ENCODE assay signal across 4 fruit fly cellular contexts in genomic region chr3L:19073029-19073908, dm6.
TF ChIP-seq lines count a peak whose summit lies in the region.

No protein-coding gene starts in this region.

- TF ChIP-seq CTCF in whole organism, embryonic (GFP tag; optimal IDR thresholded peaks at IDR 0.05; lab: Kevin White, UChicago): no peak

TF ChIP-seq in whole organism, adult, 20 proteins besides CTCF, POLR2A, EP300 and RAD21:
- TF ChIP-seq pad (GFP tag; optimal IDR thresholded peaks at IDR 0.05; lab: Kevin White, UChicago) (no peak), Mnt (GFP tag; optimal IDR thresholded peaks at IDR 0.05; lab: Kevin White, UChicago) (peak; percentile 32), cnc (optimal IDR thresholded peaks at IDR 0.05; lab: Kevin White, UChicago) (no peak), CG33017 (tag; optimal IDR thresholded peaks at IDR 0.05; lab: Kevin White, UChicago) (no peak), cic (GFP tag; optimal IDR thresholded peaks at IDR 0.05; lab: Kevin White, UChicago) (peak; percentile 75), CG12768 (GFP tag; optimal IDR thresholded peaks at IDR 0.05; lab: Kevin White, UChicago) (peak; percentile 31), kay (GFP tag; lab: Kevin White, UChicago; ENCODE audit: borderline replicate concordance) (no peak), Clk (GFP tag; optimal IDR thresholded peaks at IDR 0.05; lab: Kevin White, UChicago) (no peak)
TF ChIP-seq in whole organism, adult: peak in this region for 3.

TF ChIP-seq in whole organism, embryonic, 481 proteins besides CTCF, POLR2A, EP300 and RAD21 (continues in another document):
- TF ChIP-seq CG18599 (GFP tag; optimal IDR thresholded peaks at IDR 0.05; lab: Kevin White, UChicago) (peak; percentile 17), dati (GFP tag; IDR thresholded peaks at IDR 0.05; lab: Robert Waterston, UW) (no peak), oc (tag; optimal IDR thresholded peaks at IDR 0.05; lab: Kevin White, UChicago) (peak; percentile 30), abd-A (tag; optimal IDR thresholded peaks at IDR 0.05; lab: Kevin White, UChicago) (peak; percentile 42), jigr1 (GFP tag; IDR thresholded peaks at IDR 0.05; lab: Robert Waterston, UW) (no peak), exex (tag; optimal IDR thresholded peaks at IDR 0.05; lab: Kevin White, UChicago) (no peak), dysf (GFP tag; IDR thresholded peaks at IDR 0.05; lab: Robert Waterston, UW) (no peak), CG10543 (GFP tag; optimal IDR thresholded peaks at IDR 0.05; lab: Kevin White, UChicago) (peak; percentile 1), Max (GFP tag; optimal IDR thresholded peaks at IDR 0.05; lab: Kevin White, UChicago) (no peak), Stat92E (GFP tag; optimal IDR thresholded peaks at IDR 0.05; lab: Kevin White, UChicago) (no peak), CG11560 (tag; IDR thresholded peaks at IDR 0.05; lab: Robert Waterston, UW) (no peak), CG11398 (GFP tag; optimal IDR thresholded peaks at IDR 0.05; lab: Kevin White, UChicago) (peak; percentile 11), Hr39 (optimal IDR thresholded peaks at IDR 0.05; lab: Kevin White, UChicago) (no peak), sd (tag; optimal IDR thresholded peaks at IDR 0.05; lab: Kevin White, UChicago) (peak; percentile 94), zfh1 (GFP tag; IDR thresholded peaks at IDR 0.05; lab: Robert Waterston, UW) (0 out of 3 replicates have a peak, but pooled peaks have one; percentile 32), HLHmδ (GFP tag; optimal IDR thresholded peaks at IDR 0.05; lab: Kevin White, UChicago) (peak; percentile 20), pita (GFP tag; optimal IDR thresholded peaks at IDR 0.05; lab: Kevin White, UChicago) (no peak), CG2875 (GFP tag; optimal IDR thresholded peaks at IDR 0.05; lab: Kevin White, UChicago) (peak; percentile 41), lilli (GFP tag; optimal IDR thresholded peaks at IDR 0.05; lab: Kevin White, UChicago) (no peak), CG6689 (GFP tag; IDR thresholded peaks at IDR 0.05; lab: Robert Waterston, UW) (peak; percentile 18; the same call in 1 of the 2 replicates), fd102C (GFP tag; optimal IDR thresholded peaks at IDR 0.05; lab: Kevin White, UChicago) (no peak), caup (GFP tag; optimal IDR thresholded peaks at IDR 0.05; lab: Kevin White, UChicago; ENCODE audit: severe bottlenecking) (no peak), CG1603 (tag; optimal IDR thresholded peaks at IDR 0.05; lab: Kevin White, UChicago) (peak; percentile 16), HLH3B (GFP tag; IDR thresholded peaks at IDR 0.05; lab: Robert Waterston, UW) (peak; percentile 59; the same call in 1 of the 2 replicates), Trl (optimal IDR thresholded peaks at IDR 0.05; lab: Kevin White, UChicago) (no peak), Trl (GFP tag; optimal IDR thresholded peaks at IDR 0.05; lab: Kevin White, UChicago) (no peak), sug (tag; optimal IDR thresholded peaks at IDR 0.05; lab: Kevin White, UChicago) (no peak), chif (GFP tag; optimal IDR thresholded peaks at IDR 0.05; lab: Kevin White, UChicago) (peak in 1 of 2 experiments; percentile 0)

TF ChIP-seq in whole organism, prepupa, 60 proteins besides CTCF, POLR2A, EP300 and RAD21:
- TF ChIP-seq Blimp-1 (GFP tag; optimal IDR thresholded peaks at IDR 0.05; lab: Kevin White, UChicago): no peak
- no peak for TF ChIP-seq CG34406 (GFP tag; optimal IDR thresholded peaks at IDR 0.05; lab: Kevin White, UChicago)
- no peak for TF ChIP-seq CG11902 (GFP tag; optimal IDR thresholded peaks at IDR 0.05; lab: Kevin White, UChicago)
- no peak for TF ChIP-seq Gug (GFP tag; IDR thresholded peaks at IDR 0.05; lab: Robert Waterston, UW)
- TF ChIP-seq fd59A (GFP tag; optimal IDR thresholded peaks at IDR 0.05; lab: Kevin White, UChicago): peak; percentile 1
- peak; percentile 6 for TF ChIP-seq CG9139 (GFP tag; optimal IDR thresholded peaks at IDR 0.05; lab: Kevin White, UChicago)
- peak; percentile 3 for TF ChIP-seq spab (GFP tag; optimal IDR thresholded peaks at IDR 0.05; lab: Kevin White, UChicago)
- no peak for TF ChIP-seq Ets96B (tag; optimal IDR thresholded peaks at IDR 0.05; lab: Kevin White, UChicago)
- peak; percentile 8 to 38 for TF ChIP-seq ss (GFP tag; optimal IDR thresholded peaks at IDR 0.05; lab: Kevin White, UChicago)
- no peak for TF ChIP-seq CG3032 (tag; optimal IDR thresholded peaks at IDR 0.05; lab: Kevin White, UChicago)
- 0 out of 3 replicates have a peak, but pooled peaks have one; percentile 14 for TF ChIP-seq eg (GFP tag; IDR thresholded peaks at IDR 0.05; lab: Robert Waterston, UW)
- peak; percentile 55 for TF ChIP-seq fkh (GFP tag; optimal IDR thresholded peaks at IDR 0.05; lab: Kevin White, UChicago)
- no peak for TF ChIP-seq Sox102F (GFP tag; optimal IDR thresholded peaks at IDR 0.05; lab: Kevin White, UChicago)
- TF ChIP-seq dac (GFP tag; optimal IDR thresholded peaks at IDR 0.05; lab: Kevin White, UChicago): no peak
- no peak for TF ChIP-seq esn (GFP tag; optimal IDR thresholded peaks at IDR 0.05; lab: Kevin White, UChicago)
- TF ChIP-seq Eip78C (GFP tag; lab: Kevin White, UChicago): peak; percentile 56
- no peak for TF ChIP-seq net (GFP tag; optimal IDR thresholded peaks at IDR 0.05; lab: Kevin White, UChicago)
- TF ChIP-seq CG11294 (GFP tag; IDR thresholded peaks at IDR 0.05; lab: Robert Waterston, UW): no peak
- TF ChIP-seq lz (GFP tag; optimal IDR thresholded peaks at IDR 0.05; lab: Kevin White, UChicago): no peak
- no peak for TF ChIP-seq CG32006 (GFP tag; optimal IDR thresholded peaks at IDR 0.05; lab: Kevin White, UChicago)

TF ChIP-seq in whole organism, pupa, 21 proteins besides CTCF, POLR2A, EP300 and RAD21:
- TF ChIP-seq Ets98B (GFP tag; IDR thresholded peaks at IDR 0.05; lab: Robert Waterston, UW): peak; percentile 38; the same call in 1 of the 2 replicates
- TF ChIP-seq EcR (GFP tag; optimal IDR thresholded peaks at IDR 0.05; lab: Kevin White, UChicago): peak; percentile 86
- TF ChIP-seq rn (GFP tag; IDR thresholded peaks at IDR 0.05; lab: Robert Waterston, UW): no peak
- 0 out of 2 replicates have a peak, but pooled peaks have one; percentile 14 for TF ChIP-seq CG12605 (GFP tag; IDR thresholded peaks at IDR 0.05; lab: Robert Waterston, UW)
- TF ChIP-seq D1 (tag; optimal IDR thresholded peaks at IDR 0.05; lab: Kevin White, UChicago): no peak
- 0 out of 3 replicates have a peak, but pooled peaks have one; percentile 31 for TF ChIP-seq CG4496 (GFP tag; IDR thresholded peaks at IDR 0.05; lab: Robert Waterston, UW)
- TF ChIP-seq Snoo (tag; optimal IDR thresholded peaks at IDR 0.05; lab: Kevin White, UChicago): no peak
- TF ChIP-seq CG32121 (GFP tag; IDR thresholded peaks at IDR 0.05; lab: Robert Waterston, UW): no peak; the same call in 1 of the 2 replicates
